Worm (Caenorhabditis elegans): Measurements from ENCODE around the gene F13H8.1.

ce11 chrII:6235432-6236092 is 47.6 kb upstream of the F13H8.1 start, which contains the start of gene T24H7.9:
- TF ChIP-seq ama-1 (optimal IDR thresholded peaks at IDR 0.05) (no peak), hmg-4 (GFP tag; optimal IDR thresholded peaks at IDR 0.05) (no peak), hmbx-1 (tag; optimal IDR thresholded peaks at IDR 0.05) (no peak), hnd-1 (tag; optimal IDR thresholded peaks at IDR 0.05) (no peak), sea-1 (GFP tag; conservative IDR thresholded peaks at IDR 0.05) (no peak)
